Worm (Caenorhabditis elegans): ENCODE measurements around the gene lgc-53.

Gene lgc-53

DNA sequence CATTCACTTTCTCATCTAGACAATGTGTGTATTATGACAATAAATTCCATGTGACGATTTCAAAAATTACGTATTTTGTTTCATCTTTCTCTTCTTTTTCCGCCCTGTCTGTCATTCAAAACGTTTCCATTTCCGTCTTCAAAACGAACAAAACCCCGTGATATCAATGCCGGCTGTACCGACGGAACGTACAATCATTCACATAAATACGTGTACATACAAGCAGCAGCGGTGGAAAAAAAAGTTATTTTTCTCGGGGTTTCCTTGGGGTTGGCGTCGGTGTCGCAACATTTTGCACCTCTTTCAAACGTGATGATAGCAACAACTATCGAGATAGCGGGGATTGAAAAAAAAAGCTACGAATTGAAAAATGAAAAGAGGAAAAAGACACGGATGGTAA, 13.5 kb downstream of the lgc-53 start (continued):
- TF ChIP-seq lsy-2 (tag; optimal IDR thresholded peaks at IDR 0.05) (no peak), fos-1 (tag; optimal IDR thresholded peaks at IDR 0.05) (no peak), dve-1 (tag; optimal IDR thresholded peaks at IDR 0.05; ENCODE audit: insufficient read depth) (peak; percentile 88), tag-97 (GFP tag; IDR thresholded peaks at IDR 0.05) (no peak), F10B5.3 (tag; optimal IDR thresholded peaks at IDR 0.05) (no peak), daf-19 (GFP tag; conservative IDR thresholded peaks at IDR 0.05) (no peak)

DNA sequence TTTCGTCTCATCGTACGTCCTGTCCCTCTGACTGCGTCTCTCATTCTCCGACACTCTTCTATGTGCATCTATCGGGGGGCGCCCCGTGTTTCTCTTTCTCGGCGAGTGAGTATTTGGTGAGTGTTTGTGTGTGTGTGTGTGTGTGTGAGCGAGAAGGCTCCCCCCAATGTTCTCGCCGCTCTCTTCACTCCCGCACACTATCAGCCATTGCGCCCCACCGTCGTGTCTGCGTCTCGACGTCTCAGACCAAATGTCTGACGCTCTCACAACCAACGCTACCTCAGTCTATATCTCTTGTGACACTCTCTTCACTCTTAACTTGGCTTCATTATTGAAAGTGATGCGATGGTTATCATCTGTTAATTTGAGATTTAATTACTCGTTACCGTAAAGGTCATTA, 15.4 kb downstream of the lgc-53 start:
- TF ChIP-seq nhr-41 (GFP tag; IDR thresholded peaks at IDR 0.05) (0 out of 2 replicates have a peak, but pooled peaks have one; percentile 36), ceh-20 (GFP tag; IDR thresholded peaks at IDR 0.05) (peak; percentile 92), spr-1 (tag; optimal IDR thresholded peaks at IDR 0.05) (peak; percentile 85), ztf-7 (tag; optimal IDR thresholded peaks at IDR 0.05) (peak; percentile 54), ctbp-1 (GFP tag; IDR thresholded peaks at IDR 0.05) (peak; percentile 93), vab-7 (GFP tag; IDR thresholded peaks at IDR 0.05) (peak; percentile 73; the same call in 1 of the 2 replicates), arid-1 (GFP tag; conservative IDR thresholded peaks at IDR 0.05) (peak; percentile 83), lin-38 (GFP tag; IDR thresholded peaks at IDR 0.05) (peak; percentile 59), daf-19 (GFP tag; conservative IDR thresholded peaks at IDR 0.05) (no peak), daf-8 (GFP tag; IDR thresholded peaks at IDR 0.05) (no peak), mxl-3 (GFP tag; optimal IDR thresholded peaks at IDR 0.05) (peak; percentile 95), lin-1 (GFP tag; IDR thresholded peaks at IDR 0.05) (peak; percentile 86), ama-1 (optimal IDR thresholded peaks at IDR 0.05) (peak; percentile 5), zip-2 (tag; optimal IDR thresholded peaks at IDR 0.05) (no peak), madf-9 (GFP tag; conservative IDR thresholded peaks at IDR 0.05) (peak; percentile 66), attf-4 (tag; optimal IDR thresholded peaks at IDR 0.05) (peak; percentile 9), F10B5.3 (tag; optimal IDR thresholded peaks at IDR 0.05) (no peak), php-3 (GFP tag; IDR thresholded peaks at IDR 0.05) (peak; percentile 52; the same call in 1 of the 2 replicates), F37D6.2 (tag; optimal IDR thresholded peaks at IDR 0.05) (peak; percentile 66), egl-27 (tag; optimal IDR thresholded peaks at IDR 0.05) (no peak), daf-16 (GFP tag; optimal IDR thresholded peaks at IDR 0.05) (peak; percentile 79 to 80), daf-16 (tag; optimal IDR thresholded peaks at IDR 0.05) (peak; percentile 90), ZK546.5 (tag; optimal IDR thresholded peaks at IDR 0.05) (peak in 1 of 2 experiments; percentile 6), ceh-44 (GFP tag; IDR thresholded peaks at IDR 0.05) (peak; percentile 56; the same call in 1 of the 2 replicates), snpc-1.2 (GFP tag; IDR thresholded peaks at IDR 0.05) (peak; percentile 67), pqm-1 (tag; optimal IDR thresholded peaks at IDR 0.05) (peak; percentile 14), madf-5 (GFP tag; IDR thresholded peaks at IDR 0.05) (no peak), nhr-102 (tag; optimal IDR thresholded peaks at IDR 0.05) (peak; percentile 74), zfp-3 (GFP tag; conservative IDR thresholded peaks at IDR 0.05) (0 out of 2 replicates have a peak, but pooled peaks have one; percentile 26), ceh-62 (tag; optimal IDR thresholded peaks at IDR 0.05) (no peak), zip-11 (GFP tag; IDR thresholded peaks at IDR 0.05) (no peak), mep-1 (tag; optimal IDR thresholded peaks at IDR 0.05) (peak; percentile 95), Y5F2A.4 (GFP tag; optimal IDR thresholded peaks at IDR 0.05) (no peak), zfp-2 (tag; optimal IDR thresholded peaks at IDR 0.05) (peak; percentile 28), zag-1 (tag; optimal IDR thresholded peaks at IDR 0.05) (peak; percentile 31), cey-2 (tag; optimal IDR thresholded peaks at IDR 0.05; ENCODE audit: borderline replicate concordance, insufficient read depth) (peak; percentile 32), lin-39 (tag; optimal IDR thresholded peaks at IDR 0.05) (no peak), tag-97 (GFP tag; IDR thresholded peaks at IDR 0.05) (no peak), dmd-8 (GFP tag; IDR thresholded peaks at IDR 0.05) (0 out of 2 replicates have a peak, but pooled peaks have one; percentile 49), mxl-2 (GFP tag; conservative IDR thresholded peaks at IDR 0.05) (0 out of 2 replicates have a peak, but pooled peaks have one; percentile 30), nhr-25 (tag; optimal IDR thresholded peaks at IDR 0.05; ENCODE audit: borderline replicate concordance, insufficient read depth) (peak; percentile 84), nhr-10 (tag; optimal IDR thresholded peaks at IDR 0.05) (peak; percentile 76), mdl-1 (tag; optimal IDR thresholded peaks at IDR 0.05) (peak; percentile 95 to 96), lin-13 (GFP tag; optimal IDR thresholded peaks at IDR 0.05) (peak; percentile 63), dmd-9 (GFP tag; IDR thresholded peaks at IDR 0.05) (peak; percentile 57; the same call in 1 of the 2 replicates), set-16 (GFP tag; IDR thresholded peaks at IDR 0.05) (peak; percentile 84)
